Fruit fly (Drosophila melanogaster): Measurements from ENCODE around the gene CG9098.

CG9098 gene

DNA sequence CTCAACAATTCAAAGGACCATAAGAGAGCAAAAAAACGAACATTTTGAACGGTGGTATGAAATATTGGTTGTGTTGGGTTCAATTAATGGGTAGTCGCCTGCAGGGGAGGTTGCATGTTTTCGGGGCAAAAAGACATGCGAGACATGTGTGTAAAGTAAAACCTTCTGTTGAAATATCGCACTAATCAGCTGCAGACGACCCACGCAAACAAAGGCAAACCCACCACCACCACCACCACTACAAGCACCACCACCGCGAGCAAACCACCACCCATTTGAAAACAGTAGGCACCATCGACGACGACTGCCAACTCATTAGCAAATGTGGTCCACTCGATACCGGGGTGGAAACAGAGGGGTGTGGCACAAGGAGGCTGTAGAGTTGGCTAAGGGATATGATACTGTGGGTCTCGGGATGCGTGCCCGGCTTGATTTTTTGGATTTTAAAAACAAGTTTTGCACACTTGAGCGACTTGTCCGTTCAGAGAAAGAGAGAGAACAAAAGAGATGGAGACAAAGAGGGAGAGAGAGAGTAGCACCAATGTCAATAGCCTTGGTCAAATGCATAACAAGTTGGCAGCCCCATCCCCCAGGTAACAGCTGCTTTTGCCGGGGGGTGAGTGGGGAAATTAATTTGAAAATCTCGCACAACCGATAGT, 34.9 kb downstream of the CG9098 start (continued):
- TF ChIP-seq kay (GFP tag; optimal IDR thresholded peaks at IDR 0.05) (peak; percentile 48), bab2 (GFP tag; optimal IDR thresholded peaks at IDR 0.05) (peak; percentile 14), CG3065 (GFP tag; optimal IDR thresholded peaks at IDR 0.05) (peak; percentile 20), CG1647 (GFP tag; optimal IDR thresholded peaks at IDR 0.05) (no peak), tll (GFP tag; optimal IDR thresholded peaks at IDR 0.05) (no peak), ken (GFP tag; IDR thresholded peaks at IDR 0.05) (no peak)

DNA sequence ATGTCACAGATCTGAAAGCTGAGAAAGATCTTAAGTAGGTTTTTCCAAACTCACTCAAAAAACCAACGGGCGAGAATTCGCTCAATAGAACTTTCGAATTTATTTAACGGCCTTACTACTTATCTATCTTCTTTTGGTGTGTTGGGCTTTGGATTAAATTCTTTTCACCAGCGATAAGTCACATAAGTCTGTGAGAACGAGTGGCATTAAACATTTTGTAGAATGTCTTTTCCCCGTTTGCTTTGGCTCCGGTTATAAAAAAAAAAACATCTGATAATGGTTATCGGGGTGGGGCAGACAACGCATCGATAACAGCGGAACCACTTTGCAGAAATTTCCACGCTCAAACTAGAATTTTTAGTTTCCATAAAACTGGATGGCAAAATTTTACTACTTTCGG, 36.5 kb downstream of the CG9098 start:
- TF ChIP-seq CG2889 (GFP tag; IDR thresholded peaks at IDR 0.05) (no peak), CG11723 (GFP tag; optimal IDR thresholded peaks at IDR 0.05) (no peak), Ssrp (tag; optimal IDR thresholded peaks at IDR 0.05) (no peak), CG10565 (GFP tag; optimal IDR thresholded peaks at IDR 0.05) (no peak), H2.0 (GFP tag; IDR thresholded peaks at IDR 0.05) (no peak), z (GFP tag; IDR thresholded peaks at IDR 0.05) (peak; percentile 71; the same call in 1 of the 3 replicates), CrebB (tag; optimal IDR thresholded peaks at IDR 0.05) (no peak), gcm (GFP tag; optimal IDR thresholded peaks at IDR 0.05) (no peak), HLH3B (GFP tag; IDR thresholded peaks at IDR 0.05) (no peak), sob (GFP tag; IDR thresholded peaks at IDR 0.05) (no peak), CG7357 (GFP tag; IDR thresholded peaks at IDR 0.05) (no peak), Max (GFP tag; optimal IDR thresholded peaks at IDR 0.05) (no peak), CG13287 (GFP tag; IDR thresholded peaks at IDR 0.05; ENCODE audit: partially characterized antibody) (no peak), Dfd (GFP tag; optimal IDR thresholded peaks at IDR 0.05) (no peak), CG17912 (GFP tag; optimal IDR thresholded peaks at IDR 0.05) (no peak), eve (GFP tag; optimal IDR thresholded peaks at IDR 0.05) (no peak), cg (GFP tag; optimal IDR thresholded peaks at IDR 0.05) (no peak), lmd (GFP tag; IDR thresholded peaks at IDR 0.05) (no peak), chinmo (GFP tag; IDR thresholded peaks at IDR 0.05; ENCODE audit: partially characterized antibody) (no peak), CG1647 (GFP tag; optimal IDR thresholded peaks at IDR 0.05) (no peak), sqz (GFP tag; optimal IDR thresholded peaks at IDR 0.05) (peak; percentile 44), GATAe (GFP tag; conservative IDR thresholded peaks at IDR 0.05) (peak; percentile 45), sd (tag; optimal IDR thresholded peaks at IDR 0.05) (peak; percentile 55), maf-S (GFP tag; optimal IDR thresholded peaks at IDR 0.05) (no peak), ATbp (GFP tag; optimal IDR thresholded peaks at IDR 0.05) (no peak), ash1 (GFP tag; optimal IDR thresholded peaks at IDR 0.05) (no peak), Atf3 (GFP tag; optimal IDR thresholded peaks at IDR 0.05) (no peak), mirr (GFP tag; optimal IDR thresholded peaks at IDR 0.05) (peak; percentile 38), grn (GFP tag; optimal IDR thresholded peaks at IDR 0.05) (peak; percentile 5), exex (tag; optimal IDR thresholded peaks at IDR 0.05) (peak; percentile 54), Blimp-1 (GFP tag; optimal IDR thresholded peaks at IDR 0.05) (peak; percentile 48), D19B (GFP tag; optimal IDR thresholded peaks at IDR 0.05) (no peak), CG7372 (GFP tag; IDR thresholded peaks at IDR 0.05) (no peak), Antp (GFP tag; optimal IDR thresholded peaks at IDR 0.05) (no peak), Nf-YB (GFP tag; optimal IDR thresholded peaks at IDR 0.05) (no peak), bcd (GFP tag; optimal IDR thresholded peaks at IDR 0.05) (no peak), ato (GFP tag; IDR thresholded peaks at IDR 0.05; ENCODE audit: partially characterized antibody) (no peak), NfI (GFP tag; optimal IDR thresholded peaks at IDR 0.05) (no peak), amos (GFP tag; IDR thresholded peaks at IDR 0.05; ENCODE audit: partially characterized antibody) (no peak), usp (GFP tag; optimal IDR thresholded peaks at IDR 0.05) (no peak), CG17568 (GFP tag; optimal IDR thresholded peaks at IDR 0.05) (no peak), Drgx (GFP tag; IDR thresholded peaks at IDR 0.05) (no peak), slp2 (GFP tag; optimal IDR thresholded peaks at IDR 0.05) (no peak)

All from whole organism, embryonic.